Fruit fly (Drosophila melanogaster) whole organism, prepupa: Measurements from ENCODE around the gene dpr7.

Experiments
- CG10669 ChIP-seq: fragments of 200-800 bp; sonication (Bioruptor generic); optimal IDR thresholded peaks from 3 replicates; lab custom pipeline; 2018; ENCODE audit warnings: missing biosample characterization, mild to moderate bottlenecking, missing genetic modification characterization, moderate library complexity
- CG11294 ChIP-seq: fragments of 200-800 bp; sonication (Bioruptor generic); IDR thresholded peaks from 2 replicates; pipeline ENCODE4 v1.3.6; 2022; ENCODE audit warnings: missing biosample characterization, missing genetic modification characterization
- CG11902 ChIP-seq: fragments of 200-800 bp; sonication (Bioruptor generic); optimal IDR thresholded peaks from 3 replicates; lab custom pipeline; 2016; ENCODE audit warnings: missing biosample characterization, missing genetic modification characterization
- CG15336 ChIP-seq: fragments of 200-800 bp; sonication (Bioruptor generic); IDR thresholded peaks from 2 replicates; pipeline ENCODE4 v1.3.6; 2022; ENCODE audit warnings: missing biosample characterization, missing genetic modification characterization
- CG1621 ChIP-seq: fragments of 200-800 bp; sonication (Bioruptor generic); optimal IDR thresholded peaks from 3 replicates; lab custom pipeline; 2018; ENCODE audit warnings: missing biosample characterization, mild to moderate bottlenecking, missing genetic modification characterization
- CG16779 ChIP-seq: fragments of 200-800 bp; sonication (Bioruptor generic); optimal IDR thresholded peaks from 3 replicates; lab custom pipeline; 2017; ENCODE audit warnings: missing biosample characterization, mild to moderate bottlenecking, missing genetic modification characterization
- CG32006 ChIP-seq: fragments of 200-800 bp; sonication (Bioruptor generic); optimal IDR thresholded peaks from 3 replicates; lab custom pipeline; 2017; ENCODE audit warnings: missing biosample characterization, mild to moderate bottlenecking, missing genetic modification characterization
- CG34406 ChIP-seq: fragments of 200-800 bp; sonication (Bioruptor generic); optimal IDR thresholded peaks from 3 replicates; lab custom pipeline; 2016; ENCODE audit warnings: missing biosample characterization, missing genetic modification characterization
- CG4318 ChIP-seq: fragments of 200-800 bp; sonication (Bioruptor generic); optimal IDR thresholded peaks from 3 replicates; lab custom pipeline; 2017; ENCODE audit warnings: missing biosample characterization, mild to moderate bottlenecking, missing genetic modification characterization
- CG6276 ChIP-seq: fragments of 200-800 bp; sonication (Bioruptor generic); optimal IDR thresholded peaks from 2 replicates; lab custom pipeline; 2017; ENCODE audit warnings: missing biosample characterization, mild to moderate bottlenecking, missing genetic modification characterization
- CG6808 ChIP-seq: fragments of 200-800 bp; sonication (Bioruptor generic); optimal IDR thresholded peaks from 3 replicates; lab custom pipeline; 2017; ENCODE audit warnings: missing biosample characterization, missing genetic modification characterization, mild to moderate bottlenecking, moderate library complexity, missing genetic modification reagents
- CG6854 ChIP-seq: fragments of 200-800 bp; sonication (Bioruptor generic); optimal IDR thresholded peaks from 2 replicates; lab custom pipeline; 2017; ENCODE audit warnings: missing biosample characterization, mild to moderate bottlenecking, missing genetic modification characterization
- CG7368 ChIP-seq: fragments of 200-800 bp; sonication (Bioruptor generic); optimal IDR thresholded peaks from 3 replicates; lab custom pipeline; 2016; ENCODE audit warnings: missing biosample characterization, missing genetic modification characterization
- CG8119 ChIP-seq: fragments of 200-800 bp; sonication (Bioruptor generic); IDR thresholded peaks from 3 replicates; pipeline ENCODE4 v1.3.6; 2022; ENCODE audit warnings: missing biosample characterization, missing genetic modification characterization
- CG8632 ChIP-seq: fragments of 200-800 bp; sonication (Bioruptor generic); optimal IDR thresholded peaks from 3 replicates; lab custom pipeline; 2016; ENCODE audit warnings: missing biosample characterization, missing genetic modification characterization
- CG9139 ChIP-seq: fragments of 200-800 bp; sonication (Bioruptor generic); optimal IDR thresholded peaks from 3 replicates; lab custom pipeline; 2017; ENCODE audit warnings: missing biosample characterization, mild to moderate bottlenecking, missing genetic modification characterization
- Eip78C ChIP-seq: fragments of 200-800 bp; sonication (Bioruptor generic); peaks from one replicate; lab custom pipeline; 2016; ENCODE audit warnings: missing biosample characterization, missing genetic modification characterization
- Gug ChIP-seq: fragments of 200-800 bp; sonication (Bioruptor generic); IDR thresholded peaks from 2 replicates; pipeline ENCODE4 v1.3.6; 2022; ENCODE audit warnings: missing biosample characterization, missing genetic modification characterization
- Hr39 ChIP-seq: fragments of 200-800 bp; sonication (Bioruptor generic); optimal IDR thresholded peaks from 2 replicates; lab custom pipeline; 2016; ENCODE audit warnings: missing biosample characterization, missing genetic modification characterization
- Met ChIP-seq: fragments of 200-800 bp; sonication (Bioruptor generic); optimal IDR thresholded peaks from 3 replicates; lab custom pipeline; 2016; ENCODE audit warnings: missing biosample characterization, missing genetic modification characterization
- OdsH ChIP-seq: fragments of 200-800 bp; sonication (Bioruptor generic); optimal IDR thresholded peaks from 3 replicates; lab custom pipeline; 2016; ENCODE audit warnings: missing biosample characterization, missing genetic modification characterization
- Sox102F ChIP-seq: fragments of 200-800 bp; sonication (Bioruptor generic); optimal IDR thresholded peaks from 2 replicates; lab custom pipeline; 2016; ENCODE audit warnings: missing biosample characterization, mild to moderate bottlenecking, missing genetic modification characterization
- Sox15 ChIP-seq: fragments of 200-800 bp; sonication (Bioruptor generic); optimal IDR thresholded peaks from 3 replicates; lab custom pipeline; 2016; ENCODE audit warnings: missing biosample characterization, missing genetic modification characterization
- acj6 ChIP-seq: fragments of 200-800 bp; sonication (Bioruptor generic); optimal IDR thresholded peaks from 3 replicates; lab custom pipeline; 2016; ENCODE audit warnings: missing biosample characterization, missing genetic modification characterization
- cyc ChIP-seq: fragments of 200-800 bp; sonication (Bioruptor generic); optimal IDR thresholded peaks from 3 replicates; lab custom pipeline; 2016; ENCODE audit warnings: missing biosample characterization, missing genetic modification characterization
- eg ChIP-seq: fragments of 200-800 bp; sonication (Bioruptor generic); IDR thresholded peaks from 3 replicates; pipeline ENCODE4 v1.3.6; 2022; ENCODE audit warnings: missing biosample characterization, missing genetic modification characterization
- fd59A ChIP-seq: fragments of 200-800 bp; sonication (Bioruptor generic); optimal IDR thresholded peaks from 2 replicates; lab custom pipeline; 2017; ENCODE audit warnings: missing biosample characterization, mild to moderate bottlenecking, missing genetic modification characterization, missing genetic modification reagents
- fkh ChIP-seq: fragments of 200-800 bp; sonication (Bioruptor generic); optimal IDR thresholded peaks from 3 replicates; lab custom pipeline; 2017; ENCODE audit warnings: missing biosample characterization, mild to moderate bottlenecking, missing genetic modification characterization, moderate library complexity
- lz ChIP-seq: fragments of 200-800 bp; sonication (Bioruptor generic); optimal IDR thresholded peaks from 3 replicates; lab custom pipeline; 2016; ENCODE audit warnings: missing biosample characterization, missing genetic modification characterization
- net ChIP-seq: fragments of 200-800 bp; sonication (Bioruptor generic); optimal IDR thresholded peaks from 3 replicates; lab custom pipeline; 2016; ENCODE audit warnings: missing biosample characterization, missing genetic modification characterization
- pdm3 ChIP-seq: fragments of 200-800 bp; sonication (Bioruptor generic); optimal IDR thresholded peaks from 3 replicates; lab custom pipeline; 2016; ENCODE audit warnings: missing biosample characterization, missing genetic modification characterization
- salr ChIP-seq, 2 experiments: fragments of 200-800 bp; sonication (Bioruptor generic); optimal IDR thresholded peaks; 3 replicates each; lab custom pipeline; 2016 to 2018; ENCODE audit warnings: missing biosample characterization in 2 of 2, missing genetic modification characterization in 2 of 2, mild to moderate bottlenecking in 1 of 2
- spab ChIP-seq: fragments of 200-800 bp; sonication (Bioruptor generic); optimal IDR thresholded peaks from 2 replicates; lab custom pipeline; 2017; ENCODE audit warnings: missing biosample characterization, mild to moderate bottlenecking, missing genetic modification characterization, missing genetic modification reagents
- ss ChIP-seq, 2 experiments: fragments of 200-800 bp; sonication (Bioruptor generic); optimal IDR thresholded peaks; 2 replicates in 1 of 2; 3 replicates in 1 of 2; lab custom pipeline; 2017 to 2018; ENCODE audit warnings: mild to moderate bottlenecking in 2 of 2, missing biosample characterization in 2 of 2, missing genetic modification characterization in 2 of 2, moderate library complexity in 1 of 2
- svp ChIP-seq: fragments of 200-800 bp; sonication (Bioruptor generic); peaks from one replicate; lab custom pipeline; 2016; ENCODE audit warnings: missing biosample characterization, missing genetic modification characterization
- topi ChIP-seq: fragments of 200-800 bp; sonication (Bioruptor generic); optimal IDR thresholded peaks from 3 replicates; lab custom pipeline; 2016; ENCODE audit warnings: missing biosample characterization, missing genetic modification characterization

dpr7 gene

dm6 chr4:254697-255096 is 1.6 kb upstream of the dpr7 start, which contains the start of gene RhoGAP102A:
RhoGAP102A (plus strand) TSS chr4:254997.
- no peak for TF ChIP-seq fkh (GFP tag; lab: Kevin White, UChicago)
- TF ChIP-seq CG15336 (GFP tag; lab: Robert Waterston, UW), result no peak
- TF ChIP-seq salr (GFP tag; optimal IDR thresholded peaks at IDR 0.05; lab: Kevin White, UChicago), result no peak
- no peak for TF ChIP-seq topi (GFP tag; lab: Kevin White, UChicago)
- no peak for TF ChIP-seq net (GFP tag; lab: Kevin White, UChicago)
- no peak for TF ChIP-seq CG10669 (GFP tag; lab: Kevin White, UChicago)
- no peak for TF ChIP-seq CG6854 (GFP tag; lab: Kevin White, UChicago)
- no peak for TF ChIP-seq fd59A (GFP tag; lab: Kevin White, UChicago)
- TF ChIP-seq CG6276, result no peak
- no peak for TF ChIP-seq pdm3 (GFP tag; lab: Kevin White, UChicago)
- no peak for TF ChIP-seq Gug
- no peak for TF ChIP-seq acj6
- TF ChIP-seq lz (GFP tag; lab: Kevin White, UChicago), result no peak
- TF ChIP-seq, all 60 proteins: peak for 0

dm6 chr4:240850-241249 is 12.3 kb downstream of the dpr7 start:
- TF ChIP-seq salr (GFP tag; optimal IDR thresholded peaks at IDR 0.05; lab: Kevin White, UChicago) (no peak), CG11902 (GFP tag; lab: Kevin White, UChicago) (no peak), Eip78C (GFP tag; lab: Kevin White, UChicago) (no peak), eg (GFP tag; lab: Robert Waterston, UW) (no peak), CG8632 (no peak), CG15336 (GFP tag; lab: Robert Waterston, UW) (no peak), CG9139 (no peak), fd59A (GFP tag; lab: Kevin White, UChicago) (no peak), Sox102F (GFP tag; lab: Kevin White, UChicago) (no peak), Gug (no peak), fkh (GFP tag; lab: Kevin White, UChicago) (no peak), Met (no peak), CG1621 (tag; lab: Kevin White, UChicago) (no peak)

dm6 chr4:238400-238799 is 14.7 kb downstream of the dpr7 start:
- TF ChIP-seq CG11294 (GFP tag; lab: Robert Waterston, UW), result no peak
- no peak for TF ChIP-seq fkh (GFP tag; lab: Kevin White, UChicago)
- no peak for TF ChIP-seq CG8119
- TF ChIP-seq salr (GFP tag; optimal IDR thresholded peaks at IDR 0.05; lab: Kevin White, UChicago), result no peak
- no peak for TF ChIP-seq ss (GFP tag; optimal IDR thresholded peaks at IDR 0.05; lab: Kevin White, UChicago)
- TF ChIP-seq Hr39 (GFP tag; lab: Kevin White, UChicago), result no peak
- no peak for TF ChIP-seq CG9139
- no peak for TF ChIP-seq net (GFP tag; lab: Kevin White, UChicago)
- no peak for TF ChIP-seq cyc (GFP tag; lab: Kevin White, UChicago)
- no peak for TF ChIP-seq CG7368
- TF ChIP-seq pdm3 (GFP tag; lab: Kevin White, UChicago), result no peak
- no peak for TF ChIP-seq acj6
- TF ChIP-seq, all 60 proteins: peak for 0

dm6 chr4:231185-231584 is 21.9 kb downstream of the dpr7 start:
- TF ChIP-seq CG4318 (no peak), Eip78C (GFP tag; lab: Kevin White, UChicago) (peak; percentile 10), svp (peak; percentile 45)

dm6 chr4:230430-230829 is 22.7 kb downstream of the dpr7 start, which contains the start of gene CG1674:
CG1674 (plus strand) TSS chr4:230730.
- TF ChIP-seq CG7368 (no peak), OdsH (GFP tag; lab: Kevin White, UChicago) (no peak), CG34406 (no peak)

dm6 chr4:227648-228047 is 25.5 kb downstream of the dpr7 start, which contains the start of the genes CG31999 and yellow-h:
CG31999 (minus strand) TSS chr4:227748.
yellow-h (plus strand) TSS chr4:227922.
- TF ChIP-seq CG16779 (tag; lab: Kevin White, UChicago), result no peak
- TF ChIP-seq Eip78C (GFP tag; lab: Kevin White, UChicago), result peak; percentile 47
- TF ChIP-seq spab (GFP tag; lab: Kevin White, UChicago), result no peak
- TF ChIP-seq CG6808 (GFP tag; lab: Kevin White, UChicago), result no peak
- no peak for TF ChIP-seq CG32006 (GFP tag; lab: Kevin White, UChicago)
- no peak for TF ChIP-seq Sox15 (GFP tag; lab: Kevin White, UChicago)
- no peak for TF ChIP-seq Met
